Worm (Caenorhabditis elegans): ENCODE results near the gene Y51A2A.12.

DNA sequence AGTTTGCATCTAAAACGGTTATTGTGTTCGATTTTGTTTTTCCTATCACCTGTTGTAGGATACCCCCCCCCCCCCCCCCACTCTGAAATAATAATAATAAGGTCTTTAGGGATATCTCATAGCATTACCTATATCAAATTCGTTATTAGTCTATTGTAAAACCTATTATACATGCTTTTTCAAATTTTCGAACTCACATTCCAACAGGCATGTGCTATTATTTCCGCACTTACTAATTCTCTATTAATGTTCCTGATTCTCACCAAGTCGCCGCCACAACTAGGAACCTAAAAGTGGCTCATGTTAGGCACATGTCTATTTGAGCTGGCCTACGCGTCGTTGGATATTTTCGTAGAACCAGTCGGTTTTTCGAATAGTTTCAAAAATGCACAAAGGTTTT is 22.0 kb upstream of the Y51A2A.12 start, which contains the start of gene Y37H2C.4:
- TF ChIP-seq ama-1 (optimal IDR thresholded peaks at IDR 0.05) (no peak), ets-7 (tag; optimal IDR thresholded peaks at IDR 0.05) (no peak), hmg-4 (GFP tag; optimal IDR thresholded peaks at IDR 0.05) (no peak)

All from whole organism, early embryonic.